Fruit fly (Drosophila melanogaster) whole organism, embryonic: ENCODE results near the gene Mkp3.

ENCODE experiments used
- CG12071 ChIP-seq: fragments of 200-800 bp; sonication (Bioruptor generic); optimal IDR thresholded peaks from 3 replicates; lab custom pipeline; 2018; ENCODE audit warnings: missing biosample characterization, mild to moderate bottlenecking, missing genetic modification characterization
- CG12236 ChIP-seq: fragments of 200-800 bp; sonication (Bioruptor generic); optimal IDR thresholded peaks from 2 replicates; lab custom pipeline; 2016; ENCODE audit warnings: missing biosample characterization, missing genetic modification characterization
- CG12391 ChIP-seq: fragments of 200-800 bp; sonication (Bioruptor generic); optimal IDR thresholded peaks from 3 replicates; lab custom pipeline; 2018; ENCODE audit warnings: missing biosample characterization, mild to moderate bottlenecking, missing genetic modification characterization, moderate library complexity
- CG12659 ChIP-seq: fragments of 200-800 bp; sonication (Bioruptor generic); optimal IDR thresholded peaks from 3 replicates; lab custom pipeline; 2017; ENCODE audit warnings: mild to moderate bottlenecking, missing biosample characterization, missing genetic modification reagents, missing genetic modification characterization
- CG13424 ChIP-seq: fragments of 200-800 bp; sonication (Bioruptor generic); optimal IDR thresholded peaks from 2 replicates; lab custom pipeline; 2019; ENCODE audit warnings: missing biosample characterization, mild to moderate bottlenecking, missing genetic modification characterization, moderate library complexity
- CG13624 ChIP-seq: fragments of 200-800 bp; sonication (Bioruptor generic); optimal IDR thresholded peaks from 2 replicates; lab custom pipeline; 2016; ENCODE audit warnings: missing biosample characterization, missing genetic modification characterization
- CG14667 ChIP-seq: fragments of 200-800 bp; sonication (Bioruptor generic); IDR thresholded peaks from 2 replicates; pipeline ENCODE4 v1.3.6; 2022; ENCODE audit warnings: missing biosample characterization, missing genetic modification characterization
- CG15479 ChIP-seq: fragments of 200-800 bp; sonication (Bioruptor generic); optimal IDR thresholded peaks from 3 replicates; lab custom pipeline; 2019; ENCODE audit warnings: missing biosample characterization, mild to moderate bottlenecking, missing genetic modification characterization, moderate library complexity
- CG16779 ChIP-seq: fragments of 200-800 bp; sonication (Bioruptor generic); IDR thresholded peaks from 2 replicates; pipeline ENCODE4 v1.3.6; 2022; ENCODE audit warnings: missing biosample characterization, missing genetic modification characterization
- CG17802 ChIP-seq: fragments of 200-800 bp; sonication (Bioruptor generic); optimal IDR thresholded peaks from 2 replicates; lab custom pipeline; 2018; ENCODE audit warnings: missing biosample characterization, mild to moderate bottlenecking, missing genetic modification characterization, moderate library complexity
- CG18619 ChIP-seq: fragments of 200-800 bp; sonication (Bioruptor generic); optimal IDR thresholded peaks from 3 replicates; lab custom pipeline; 2017; ENCODE audit warnings: missing biosample characterization, mild to moderate bottlenecking, missing genetic modification characterization
- CG2120 ChIP-seq: fragments of 200-800 bp; sonication (Bioruptor generic); optimal IDR thresholded peaks from 3 replicates; lab custom pipeline; 2016; ENCODE audit warnings: missing biosample characterization, missing genetic modification characterization
- CG32767 ChIP-seq: fragments of 200-800 bp; sonication (Bioruptor generic); IDR thresholded peaks from 2 replicates; pipeline ENCODE4 v1.3.6; 2022; ENCODE audit warnings: missing biosample characterization, missing genetic modification characterization
- CG3726 ChIP-seq: fragments of 200-800 bp; sonication (Bioruptor generic); IDR thresholded peaks from 3 replicates; pipeline ENCODE4, ENCODE4 v1.3.6; 2022; ENCODE audit warnings: missing biosample characterization, missing genetic modification characterization
- CG6765 ChIP-seq: fragments of 200-800 bp; sonication (Bioruptor generic); optimal IDR thresholded peaks from 3 replicates; lab custom pipeline; 2017; ENCODE audit warnings: missing biosample characterization, mild to moderate bottlenecking, missing genetic modification characterization
- CG7745 ChIP-seq: fragments of 200-800 bp; sonication (Bioruptor generic); optimal IDR thresholded peaks from 2 replicates; lab custom pipeline; 2018; ENCODE audit warnings: missing biosample characterization, mild to moderate bottlenecking, missing genetic modification characterization, moderate library complexity
- CG9215 ChIP-seq: fragments of 200-800 bp; sonication (Bioruptor generic); IDR thresholded peaks from 2 replicates; pipeline ENCODE4 v1.3.6; 2022; ENCODE audit warnings: missing biosample characterization, missing genetic modification characterization
- CG9609 ChIP-seq: fragments of 200-800 bp; sonication (Bioruptor generic); optimal IDR thresholded peaks from 3 replicates; lab custom pipeline; 2016; ENCODE audit warnings: missing biosample characterization, missing genetic modification characterization
- CG9932 ChIP-seq: fragments of 200-800 bp; sonication (Bioruptor generic); IDR thresholded peaks from 2 replicates; pipeline ENCODE4 v1.3.6; 2022; ENCODE audit warnings: missing biosample characterization, missing genetic modification characterization
- Hr51 ChIP-seq, 2 experiments: fragments of 200-800 bp; sonication (Bioruptor generic); optimal IDR thresholded peaks; 2 replicates in 1 of 2; 3 replicates in 1 of 2; lab custom pipeline; 2016 to 2018; ENCODE audit warnings: missing biosample characterization in 2 of 2, missing genetic modification characterization in 2 of 2, mild to moderate bottlenecking in 1 of 2, moderate library complexity in 1 of 2
- MBD-R2 ChIP-seq: fragments of 200-800 bp; sonication (Bioruptor generic); IDR thresholded peaks from 2 replicates; pipeline ENCODE4 v1.3.6; 2022; ENCODE audit warnings: missing biosample characterization, missing genetic modification characterization
- MESR4 ChIP-seq: fragments of 200-800 bp; sonication (Bioruptor generic); optimal IDR thresholded peaks from 2 replicates; lab custom pipeline; 2018; ENCODE audit warnings: missing biosample characterization, mild to moderate bottlenecking, missing genetic modification characterization, moderate library complexity
- Med ChIP-seq: fragments of 200-800 bp; sonication (Bioruptor generic); peaks from one replicate; lab custom pipeline; 2016; ENCODE audit warnings: missing biosample characterization, missing genetic modification characterization, mild to moderate bottlenecking, inconsistent platforms, moderate library complexity
- Mes4 ChIP-seq: fragments of 200-800 bp; sonication (Bioruptor generic); optimal IDR thresholded peaks from 2 replicates; lab custom pipeline; 2016; ENCODE audit warnings: missing biosample characterization, missing genetic modification characterization
- Myb ChIP-seq: fragments of 200-800 bp; sonication (Bioruptor generic); optimal IDR thresholded peaks from 2 replicates; lab custom pipeline; 2016; ENCODE audit warnings: missing biosample characterization, missing genetic modification characterization
- Opbp ChIP-seq: fragments of 200-800 bp; sonication (Bioruptor generic); IDR thresholded peaks from 3 replicates; pipeline ENCODE4 v1.3.6; 2022; ENCODE audit warnings: missing biosample characterization, missing genetic modification characterization; ENCODE audit not compliant: partially characterized antibody
- Optix ChIP-seq: fragments of 200-800 bp; sonication (Bioruptor generic); IDR thresholded peaks from 3 replicates; pipeline ENCODE4 v1.3.6; 2022; ENCODE audit warnings: missing biosample characterization, missing genetic modification characterization
- Scr ChIP-seq: fragments of 200-800 bp; sonication (Bioruptor generic); IDR thresholded peaks from 2 replicates; pipeline ENCODE4 v1.3.6; 2022; ENCODE audit warnings: missing biosample characterization, missing genetic modification characterization; ENCODE audit not compliant: partially characterized antibody
- Sox102F ChIP-seq: fragments of 200-800 bp; sonication (Bioruptor generic); optimal IDR thresholded peaks from 2 replicates; lab custom pipeline; 2018; ENCODE audit warnings: missing biosample characterization, mild to moderate bottlenecking, missing genetic modification characterization, moderate library complexity
- ara ChIP-seq: fragments of 200-800 bp; sonication (Bioruptor generic); IDR thresholded peaks from 2 replicates; pipeline ENCODE4 v1.3.6; 2022; ENCODE audit warnings: missing biosample characterization, missing genetic modification characterization
- bcd ChIP-seq: fragments of 200-800 bp; sonication (Bioruptor generic); optimal IDR thresholded peaks from 2 replicates; lab custom pipeline; 2017; ENCODE audit warnings: missing biosample characterization, mild to moderate bottlenecking, missing genetic modification characterization
- crol ChIP-seq: fragments of 200-800 bp; sonication (Bioruptor generic); IDR thresholded peaks from 2 replicates; pipeline ENCODE4 v1.3.6; 2022; ENCODE audit warnings: missing biosample characterization, missing genetic modification characterization
- fd96Cb ChIP-seq: fragments of 200-800 bp; sonication (Bioruptor generic); optimal IDR thresholded peaks from 2 replicates; lab custom pipeline; 2018; ENCODE audit warnings: missing biosample characterization, mild to moderate bottlenecking, missing genetic modification characterization, moderate library complexity
- gce ChIP-seq: fragments of 200-800 bp; sonication (Bioruptor generic); IDR thresholded peaks from 3 replicates; pipeline ENCODE4 v1.3.6; 2022; ENCODE audit warnings: missing biosample characterization, missing genetic modification characterization
- grau ChIP-seq: fragments of 200-800 bp; optimal IDR thresholded peaks from 3 replicates; lab custom pipeline; 2019; ENCODE audit warnings: missing biosample characterization, mild to moderate bottlenecking, missing genetic modification characterization, moderate library complexity
- h ChIP-seq: fragments of >200 bp; optimal IDR thresholded peaks from 2 replicates; lab custom pipeline; 2017
- jing ChIP-seq: fragments of 200-800 bp; sonication (Bioruptor generic); optimal IDR thresholded peaks from 2 replicates; lab custom pipeline; 2018; ENCODE audit warnings: missing biosample characterization, mild to moderate bottlenecking, missing genetic modification characterization
- lbe ChIP-seq: fragments of 200-800 bp; sonication (Bioruptor generic); optimal IDR thresholded peaks from 2 replicates; lab custom pipeline; 2016; ENCODE audit warnings: missing biosample characterization, mild to moderate bottlenecking, missing genetic modification characterization
- lilli ChIP-seq: fragments of 200-800 bp; sonication (Bioruptor generic); optimal IDR thresholded peaks from 3 replicates; lab custom pipeline; 2016; ENCODE audit warnings: missing biosample characterization, missing genetic modification characterization
- nerfin-2 ChIP-seq: fragments of 200-800 bp; sonication (Bioruptor generic); IDR thresholded peaks from 2 replicates; pipeline ENCODE4 v1.3.6; 2022; ENCODE audit warnings: missing biosample characterization, missing genetic modification characterization; ENCODE audit not compliant: partially characterized antibody
- odd ChIP-seq: fragments of 200-800 bp; sonication (Bioruptor generic); optimal IDR thresholded peaks from 2 replicates; lab custom pipeline; 2017; ENCODE audit warnings: missing biosample characterization, mild to moderate bottlenecking, missing genetic modification characterization
- pan ChIP-seq, 4 experiments: fragments of >200 bp in 3 of 4; fragments of 200-800 bp in 1 of 4; sonication (Bioruptor generic) in 1 of 4; optimal IDR thresholded peaks in 3 of 4; IDR thresholded peaks in 1 of 4; 2 replicates each; pipeline versions ENCODE4 v1.3.6 to Lab custom; 2017 to 2022; ENCODE audit warnings: missing biosample characterization in 2 of 4, missing genetic modification characterization in 2 of 4, mixed read lengths in 1 of 4
- pum ChIP-seq: fragments of 200-800 bp; sonication (Bioruptor generic); optimal IDR thresholded peaks from 2 replicates; lab custom pipeline; 2016; ENCODE audit warnings: missing biosample characterization, missing genetic modification characterization
- seq ChIP-seq: fragments of 200-800 bp; sonication (Bioruptor generic); IDR thresholded peaks from 2 replicates; pipeline ENCODE4 v1.3.6; 2022; ENCODE audit warnings: missing biosample characterization, missing genetic modification characterization
- shn ChIP-seq: fragments of 200-800 bp; sonication (Bioruptor generic); optimal IDR thresholded peaks from 3 replicates; lab custom pipeline; 2016; ENCODE audit warnings: missing biosample characterization, missing genetic modification characterization
- slou ChIP-seq: fragments of 200-800 bp; sonication (Bioruptor generic); optimal IDR thresholded peaks from 3 replicates; lab custom pipeline; 2016; ENCODE audit warnings: missing biosample characterization, missing genetic modification characterization
- ssp ChIP-seq: fragments of 200-800 bp; sonication (Bioruptor generic); IDR thresholded peaks from 2 replicates; pipeline ENCODE4 v1.3.6; 2022; ENCODE audit warnings: missing biosample characterization, missing genetic modification characterization
- ttk ChIP-seq: fragments of 200-800 bp; sonication (Bioruptor generic); IDR thresholded peaks from 2 replicates; pipeline ENCODE4 v2.1.2; 2022; ENCODE audit warnings: missing biosample characterization, missing genetic modification characterization

Gene Mkp3

dm6 chr3L:19097665-19098082, 11.4 kb upstream of the Mkp3 start, which contains the start of the genes Naxd and CG14079 (continued):
- TF ChIP-seq CG9932 (GFP tag; lab: Robert Waterston, UW) = peak; percentile 68
- TF ChIP-seq ttk (GFP tag; lab: Robert Waterston, UW) = peak; percentile 48
- TF ChIP-seq nerfin-2 (GFP tag; lab: Robert Waterston, UW) = no peak
- peak; percentile 58 for TF ChIP-seq bcd (GFP tag; lab: Kevin White, UChicago)
- TF ChIP-seq gce = 0 out of 3 replicates have a peak, but pooled peaks have one; percentile 25
- TF ChIP-seq pum (GFP tag; lab: Kevin White, UChicago) = peak; percentile 45
- peak; percentile 65 for TF ChIP-seq CG32767 (GFP tag; lab: Robert Waterston, UW)
- TF ChIP-seq jing (GFP tag; lab: Kevin White, UChicago) = no peak
- TF ChIP-seq CG13424 (tag; lab: Kevin White, UChicago) = peak; percentile 82
- no peak for TF ChIP-seq Mes4 (GFP tag; lab: Kevin White, UChicago)
- TF ChIP-seq CG12659 (GFP tag; lab: Kevin White, UChicago) = peak; percentile 74
- TF ChIP-seq Myb (GFP tag; lab: Kevin White, UChicago) = peak; percentile 52
- peak; percentile 26 for TF ChIP-seq fd96Cb (tag; lab: Kevin White, UChicago)
- peak; percentile 51 for TF ChIP-seq lilli (GFP tag; lab: Kevin White, UChicago)
- TF ChIP-seq Optix (GFP tag; lab: Robert Waterston, UW) = no peak
- peak; percentile 38 for TF ChIP-seq CG17802 (tag; lab: Kevin White, UChicago)
- TF ChIP-seq grau (tag; lab: Kevin White, UChicago) = peak; percentile 78
- TF ChIP-seq CG14667 (GFP tag; lab: Robert Waterston, UW) = peak; percentile 62
- TF ChIP-seq, all 482 proteins: peak for 230

- TF ChIP-seq odd (GFP tag; lab: Kevin White, UChicago) (no peak), MESR4 (no peak), Med (GFP tag; lab: Kevin White, UChicago) (peak; percentile 50), crol (GFP tag; lab: Robert Waterston, UW) (peak; percentile 64)
These were observed 10.9 kb upstream of the Mkp3 start for dm6 chr3L:19097102-19097501.

dm6 chr3L:19096032-19096431, 9.8 kb upstream of the Mkp3 start, which contains the start of gene CNPYb:
Gene CNPYb, minus strand, starts transcription at chr3L:19096217.
- TF ChIP-seq h (lab: Kevin White, UChicago) = no peak
- TF ChIP-seq CG12236 = no peak
- no peak for TF ChIP-seq Scr (GFP tag; lab: Robert Waterston, UW)
- no peak for TF ChIP-seq seq
- peak; percentile 4 for TF ChIP-seq lbe
- peak; percentile 32 for TF ChIP-seq Med (GFP tag; lab: Kevin White, UChicago)
- no peak for TF ChIP-seq CG12071 (GFP tag; lab: Kevin White, UChicago)
- no peak for TF ChIP-seq slou (GFP tag; lab: Kevin White, UChicago)
- no peak for TF ChIP-seq Hr51 (GFP tag; optimal IDR thresholded peaks at IDR 0.05; lab: Kevin White, UChicago)
- no peak for TF ChIP-seq CG9932 (GFP tag; lab: Robert Waterston, UW)
- TF ChIP-seq CG13624 (GFP tag; lab: Kevin White, UChicago) = no peak
- no peak for TF ChIP-seq CG6765 (GFP tag; lab: Kevin White, UChicago)
- TF ChIP-seq CG15479 (GFP tag; lab: Kevin White, UChicago) = no peak
- TF ChIP-seq shn (GFP tag; lab: Kevin White, UChicago) = no peak
- no peak for TF ChIP-seq CG16779 (GFP tag; lab: Robert Waterston, UW)
- peak; percentile 84 for TF ChIP-seq MBD-R2 (GFP tag; lab: Robert Waterston, UW)
- TF ChIP-seq CG9609 (GFP tag; lab: Kevin White, UChicago) = no peak
- TF ChIP-seq CG2120 = no peak
- TF ChIP-seq ssp = no peak
- no peak for TF ChIP-seq CG3726
- no peak for TF ChIP-seq pan (optimal IDR thresholded peaks at IDR 0.05; lab: Kevin White, UChicago)
- no peak for TF ChIP-seq pan (GFP tag; optimal IDR thresholded peaks at IDR 0.05 in 1 of 2, IDR thresholded peaks at IDR 0.05 in 1 of 2)
- TF ChIP-seq Sox102F (GFP tag; lab: Kevin White, UChicago) = no peak
- no peak for TF ChIP-seq CG9215
- no peak for TF ChIP-seq ara
- TF ChIP-seq CG12391 (tag; lab: Kevin White, UChicago) = no peak
- no peak for TF ChIP-seq CG18619 (GFP tag; lab: Kevin White, UChicago)
- TF ChIP-seq Opbp (GFP tag; lab: Robert Waterston, UW) = no peak
- no peak for TF ChIP-seq CG7745 (tag; lab: Kevin White, UChicago)
